Fruit fly (Drosophila melanogaster): ENCODE data around the gene CG15432.

The CG15432 gene

DNA sequence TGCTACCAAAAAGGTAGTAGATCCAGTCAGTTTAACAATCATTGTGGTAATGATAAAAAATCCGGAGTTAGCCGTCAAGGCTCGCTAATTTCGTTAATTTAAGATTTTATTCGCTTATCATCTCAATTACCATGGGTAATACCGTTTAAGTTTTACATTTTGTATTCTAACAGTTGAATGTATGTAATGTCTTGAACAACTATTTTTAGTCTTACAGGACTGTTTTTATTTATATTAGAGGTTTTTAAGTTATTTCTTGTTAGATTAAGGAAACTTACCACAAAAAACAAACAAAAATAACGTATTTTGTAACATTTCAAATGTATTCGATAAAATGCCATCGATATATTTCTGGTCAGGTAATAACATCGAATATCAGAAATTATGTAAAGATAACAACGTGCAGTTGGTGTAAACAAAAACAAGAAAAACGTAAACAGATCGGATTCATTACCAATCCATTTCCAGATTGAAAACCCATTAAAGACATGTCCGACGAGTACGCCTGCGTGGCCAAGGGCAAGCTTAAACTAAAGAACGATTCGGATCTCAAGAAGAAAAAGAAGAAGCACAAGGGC is at the start of gene CG15432, which contains the start of gene Sfp24F:
Gene CG15432, plus strand, starts transcription at position 311 of the 578 bp plus-strand sequence.
Gene Sfp24F, minus strand, starts transcription at position 51 of the 578 bp plus-strand sequence.
- TF ChIP-seq CG17801 (GFP tag; optimal IDR thresholded peaks at IDR 0.05; ENCODE audit: partially characterized antibody) = peak; percentile 14

DNA sequence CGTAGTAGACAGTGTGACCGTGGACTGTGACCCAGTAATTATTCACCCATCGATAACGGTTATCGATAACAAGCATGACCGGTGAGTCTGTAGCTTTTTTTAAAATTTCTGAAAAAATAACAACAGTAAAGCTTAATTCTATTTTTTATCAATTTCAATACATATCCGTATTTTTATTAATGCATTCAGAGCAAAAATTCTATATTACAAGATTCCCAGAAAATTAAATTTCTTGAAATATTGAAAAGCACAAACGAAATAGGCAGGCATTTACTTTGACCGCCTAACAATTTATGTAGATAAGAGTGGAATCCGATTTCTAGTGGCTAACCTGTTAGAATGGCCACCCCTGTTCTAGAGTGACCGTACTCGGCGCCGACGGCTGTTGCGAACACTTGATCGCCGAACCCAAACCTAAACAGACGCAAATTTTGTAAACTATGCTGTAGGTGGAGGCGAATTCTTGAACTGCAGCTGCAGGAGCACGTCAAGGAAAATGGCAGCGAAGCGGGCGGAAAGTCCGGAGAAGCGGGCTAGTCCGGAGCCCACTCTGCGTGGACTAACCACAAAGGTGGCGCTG is 48.2 kb upstream of the CG15432 start, which contains the start of gene CG3652:
Gene CG3652, minus strand, starts transcription at position 35 of the 580 bp plus-strand sequence.
- peak; percentile 7 for TF ChIP-seq CG17801 (GFP tag; optimal IDR thresholded peaks at IDR 0.05; ENCODE audit: partially characterized antibody)

DNA sequence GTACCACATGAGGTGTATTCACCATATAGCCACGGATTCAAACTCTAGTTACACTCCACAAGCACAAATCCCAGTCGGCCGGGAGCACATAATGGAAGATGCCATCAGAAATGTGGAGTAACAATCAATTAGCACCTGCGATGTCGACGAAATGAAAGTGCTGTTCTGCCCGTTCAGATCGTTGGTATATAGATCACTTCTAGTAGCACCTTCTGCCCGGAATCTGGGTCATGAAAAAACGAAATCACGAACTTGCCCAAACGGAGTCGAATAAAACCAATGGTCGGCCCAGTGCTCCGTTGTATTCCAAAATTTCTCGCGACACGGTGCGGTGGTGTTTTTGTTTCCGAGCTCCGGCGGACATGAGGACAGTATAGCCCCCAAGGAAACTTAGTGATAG is 41.5 kb upstream of the CG15432 start, which contains the start of gene CG33003:
Gene CG33003, plus strand, starts transcription at position 301 of the 400 bp plus-strand sequence.
- no peak for TF ChIP-seq CG17801 (GFP tag; optimal IDR thresholded peaks at IDR 0.05; ENCODE audit: partially characterized antibody)

DNA sequence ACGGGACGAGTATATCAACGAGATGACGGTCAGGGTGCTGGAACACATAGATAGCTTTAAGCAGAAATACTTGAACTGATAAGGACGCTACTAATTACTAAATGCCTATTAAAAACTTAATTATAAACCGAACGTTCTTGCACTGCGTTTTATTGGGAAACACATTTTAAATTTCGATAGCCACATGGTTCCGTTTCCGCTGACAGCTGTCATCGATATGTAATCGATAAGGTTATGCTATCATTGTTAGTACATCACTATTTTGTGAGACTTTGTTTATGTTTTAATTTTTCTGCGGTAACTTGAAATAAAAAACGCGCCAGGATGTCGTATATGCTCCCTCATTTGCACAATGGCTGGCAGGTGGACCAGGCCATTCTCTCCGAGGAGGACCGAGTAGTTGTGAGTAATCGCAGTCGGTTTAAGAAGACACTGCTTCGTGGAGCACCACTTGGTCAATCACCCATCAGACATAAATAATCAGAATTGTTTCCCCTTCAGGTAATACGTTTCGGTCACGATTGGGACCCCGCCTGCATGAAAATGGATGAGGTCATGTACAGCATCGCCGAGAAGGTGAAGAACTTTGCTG is 39.0 kb upstream of the CG15432 start, which contains the start of gene Dim1:
Gene Dim1, plus strand, starts transcription at position 239 of the 592 bp plus-strand sequence.
- TF ChIP-seq CG17801 (GFP tag; optimal IDR thresholded peaks at IDR 0.05; ENCODE audit: partially characterized antibody) = peak; percentile 68

DNA sequence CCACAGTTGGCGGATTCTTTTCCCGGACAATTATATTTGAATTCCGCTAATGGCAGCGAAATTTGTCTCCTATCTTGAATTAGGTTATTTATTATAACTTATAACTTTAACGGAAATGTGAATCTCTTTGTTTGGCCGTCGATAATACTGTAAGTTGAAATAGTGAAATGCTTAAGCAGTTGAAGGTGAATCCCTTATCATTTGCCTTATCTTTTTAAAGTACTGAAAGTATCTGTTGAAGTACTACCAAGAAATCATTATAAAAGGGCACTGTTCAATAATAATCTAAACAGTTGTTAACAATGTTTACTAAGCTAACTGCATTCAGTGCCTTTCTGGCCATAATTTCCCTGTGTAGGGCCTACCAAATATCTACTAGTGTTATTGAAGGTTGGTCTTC is 31.3 kb upstream of the CG15432 start, which contains the start of gene CG43055:
Gene CG43055, plus strand, starts transcription at position 301 of the 400 bp plus-strand sequence.
- no peak for TF ChIP-seq CG17801 (GFP tag; optimal IDR thresholded peaks at IDR 0.05; ENCODE audit: partially characterized antibody)

- no peak for TF ChIP-seq CG17801 (GFP tag; optimal IDR thresholded peaks at IDR 0.05; ENCODE audit: partially characterized antibody)
These were observed 28.1 kb upstream of the CG15432 start for dm6 chr2L:4414059-4414458.

DNA sequence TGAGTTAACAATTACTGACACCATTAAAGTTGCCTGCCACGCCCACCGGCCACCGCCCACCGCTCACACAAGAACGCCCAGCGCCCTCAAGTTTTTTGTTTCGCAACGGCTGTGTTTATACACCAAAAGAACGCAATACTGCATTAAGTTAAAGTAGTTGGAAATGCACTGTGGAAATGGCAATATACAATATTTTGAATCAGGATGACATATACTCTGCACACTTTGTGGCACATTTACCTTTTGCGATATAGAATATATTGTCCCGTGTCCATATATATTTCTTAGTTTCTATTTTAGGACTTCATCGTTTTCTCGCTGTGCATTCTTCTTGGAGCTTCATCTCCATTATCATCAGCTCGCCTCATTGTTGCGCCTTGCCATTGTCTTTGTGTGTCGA is 26.0 kb upstream of the CG15432 start:
- no peak for TF ChIP-seq CG17801 (GFP tag; optimal IDR thresholded peaks at IDR 0.05; ENCODE audit: partially characterized antibody)

DNA sequence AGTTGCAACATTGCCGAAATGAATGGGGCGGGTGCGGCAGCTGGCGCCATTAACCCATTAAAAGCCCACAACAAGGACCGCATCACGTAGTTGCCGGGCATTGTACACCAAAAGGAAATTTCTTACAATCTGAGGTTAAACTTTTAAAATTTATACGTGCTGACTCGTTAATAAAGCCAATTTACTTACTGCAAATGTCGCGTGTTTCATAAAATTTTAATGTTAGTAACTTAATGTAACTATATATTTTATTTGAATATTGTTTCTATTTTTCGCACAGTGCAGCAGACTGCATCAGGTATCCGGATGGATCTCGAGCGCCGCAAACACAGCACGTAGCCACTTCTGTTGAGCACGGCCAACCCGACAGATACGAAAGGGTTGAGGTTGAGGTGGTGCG is 25.2 kb upstream of the CG15432 start:
- no peak for TF ChIP-seq CG17801 (GFP tag; optimal IDR thresholded peaks at IDR 0.05; ENCODE audit: partially characterized antibody)

DNA sequence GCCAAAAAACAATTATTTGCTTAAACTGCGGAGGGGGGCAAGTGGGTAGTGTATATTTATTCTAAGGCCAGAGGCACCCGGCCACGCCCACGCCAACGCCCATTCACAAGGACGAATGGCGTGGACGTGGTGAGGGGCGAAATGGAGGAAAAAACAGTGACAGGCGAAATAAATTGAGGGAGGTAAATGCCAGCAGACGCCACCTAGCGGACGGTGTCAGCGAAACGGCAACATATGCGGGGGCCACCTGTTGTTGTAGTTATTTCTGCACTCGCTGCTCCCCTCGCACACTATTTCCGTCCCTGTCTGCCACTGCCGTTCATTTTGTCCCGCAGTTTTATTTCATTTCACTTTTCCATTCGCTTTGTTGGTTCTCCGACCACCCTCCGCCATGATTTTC is 24.1 kb upstream of the CG15432 start:
- no peak for TF ChIP-seq CG17801 (GFP tag; optimal IDR thresholded peaks at IDR 0.05; ENCODE audit: partially characterized antibody)

DNA sequence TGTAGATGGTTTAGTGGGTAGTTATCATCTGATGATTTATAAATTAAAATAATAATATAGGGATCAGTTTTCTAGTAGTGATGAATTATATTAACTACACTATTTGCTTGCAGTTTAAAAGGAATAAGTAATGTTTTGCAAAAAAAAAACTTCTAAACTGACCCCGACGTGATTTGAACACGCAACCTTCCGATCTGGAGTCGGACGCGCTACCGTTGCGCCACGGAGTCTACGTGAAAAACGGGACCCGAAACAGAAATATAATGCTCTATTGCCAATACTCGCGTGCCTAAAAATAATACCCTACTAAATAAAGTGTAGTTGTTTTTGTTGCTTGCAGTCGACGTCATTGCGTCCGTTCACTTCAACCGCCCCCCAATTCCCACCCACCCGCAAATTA is 23.3 kb upstream of the CG15432 start:
- TF ChIP-seq CG17801 (GFP tag; optimal IDR thresholded peaks at IDR 0.05; ENCODE audit: partially characterized antibody) = no peak

dm6 chr2L:4422154-4422553 is 20.0 kb upstream of the CG15432 start:
- TF ChIP-seq CG17801 (GFP tag; optimal IDR thresholded peaks at IDR 0.05; ENCODE audit: partially characterized antibody) = no peak

DNA sequence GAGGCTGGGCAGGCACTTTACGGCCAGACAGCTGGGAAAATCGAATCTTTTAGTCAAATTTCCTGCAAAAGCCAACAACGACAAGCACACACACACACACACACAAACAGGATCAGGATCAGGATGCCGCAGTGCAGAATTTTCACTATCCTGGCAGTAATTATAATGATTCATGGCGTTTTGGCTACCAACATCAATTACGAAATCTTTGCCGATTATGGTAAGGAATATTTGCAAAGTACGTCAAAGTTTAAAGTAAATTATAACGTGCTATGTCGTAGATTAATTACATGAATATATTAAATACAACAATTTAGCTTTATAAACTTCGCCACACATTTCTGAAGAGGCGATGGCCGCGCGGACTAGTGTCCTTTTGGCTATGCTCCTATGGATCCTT is 8.5 kb upstream of the CG15432 start, which contains the start of the genes CG34177 and CG34178:
Gene CG34177, plus strand, starts transcription at position 301 of the 400 bp plus-strand sequence.
Gene CG34178, plus strand, starts transcription at position 301 of the 400 bp plus-strand sequence.
- TF ChIP-seq CG17801 (GFP tag; optimal IDR thresholded peaks at IDR 0.05; ENCODE audit: partially characterized antibody) = no peak

DNA sequence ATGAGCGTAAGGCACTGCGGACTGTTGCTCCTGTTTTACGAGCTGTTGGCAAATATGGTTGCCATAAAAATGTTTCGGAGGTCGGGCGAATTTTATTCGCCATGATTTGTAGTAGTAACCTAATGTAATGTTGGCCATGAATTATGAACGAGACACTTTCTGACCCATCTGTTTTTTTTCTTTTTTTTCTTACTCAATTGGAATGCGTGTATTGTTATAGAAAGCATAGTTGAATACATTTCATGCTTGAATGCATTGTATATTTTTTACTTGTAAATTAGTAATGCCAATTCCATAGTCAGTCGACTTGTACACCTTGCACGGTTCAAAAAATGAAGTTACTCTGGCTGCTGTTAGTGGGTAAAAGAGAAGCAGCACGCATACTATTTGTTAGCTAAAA is 4.6 kb upstream of the CG15432 start, which contains the start of gene CG43056:
Gene CG43056, plus strand, starts transcription at position 301 of the 400 bp plus-strand sequence.
- no peak for TF ChIP-seq CG17801 (GFP tag; optimal IDR thresholded peaks at IDR 0.05; ENCODE audit: partially characterized antibody)

- TF ChIP-seq CG17801 (GFP tag; optimal IDR thresholded peaks at IDR 0.05; ENCODE audit: partially characterized antibody) = no peak
These were observed 1.0 kb upstream of the CG15432 start, which contains the start of gene CG15431 for dm6 chr2L:4440881-4441737. TSS of gene CG15431 (minus strand) at chr2L:4441282.

DNA sequence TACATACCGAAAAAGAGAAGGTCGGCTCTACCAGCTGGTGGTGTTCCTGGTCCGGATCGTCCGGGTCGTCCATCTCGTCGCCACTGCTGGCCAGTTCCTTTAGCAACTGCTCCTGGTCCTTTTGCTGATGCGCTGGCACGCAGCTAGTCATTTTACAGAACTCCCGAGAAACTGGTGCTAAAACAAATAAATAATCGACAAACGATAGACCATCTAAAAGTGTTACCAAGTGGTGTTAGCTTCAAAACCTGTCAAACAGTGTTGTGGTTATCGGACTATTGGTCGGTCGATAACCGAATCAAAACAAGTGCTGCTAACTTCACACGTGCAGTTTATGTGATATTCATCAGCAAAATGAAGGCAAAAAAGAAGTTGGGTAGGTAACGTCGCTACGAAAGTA is 2.3 kb downstream of the CG15432 start, which contains the start of the genes morgue and Elp3:
Gene morgue, minus strand, starts transcription at position 224 of the 400 bp plus-strand sequence.
Gene Elp3, plus strand, starts transcription at position 276 of the 400 bp plus-strand sequence.
- TF ChIP-seq CG17801 (GFP tag; optimal IDR thresholded peaks at IDR 0.05; ENCODE audit: partially characterized antibody) = peak; percentile 3

Measured in ovary, adult (tissue).